Worm (Caenorhabditis elegans) whole organism, L3 larva: ENCODE measurements around the gene R11F4.1.

ENCODE experiments used
- R02D3.7 ChIP-seq: fragments of 150-350 bp; optimal IDR thresholded peaks from 2 replicates; lab custom pipeline; 2014; ENCODE audit warnings: missing biosample characterization, missing genetic modification characterization
- ZK546.5 ChIP-seq: sonication (generic microtip); optimal IDR thresholded peaks from 2 replicates; lab custom pipeline; 2017; ENCODE audit warnings: missing biosample characterization, missing genetic modification characterization
- aly-2 ChIP-seq: fragments of 150-350 bp; optimal IDR thresholded peaks from 2 replicates; lab custom pipeline; 2014; ENCODE audit warnings: missing biosample characterization, missing genetic modification characterization
- ama-1 ChIP-seq: fragments of 150-350 bp; optimal IDR thresholded peaks from 2 replicates; lab custom pipeline; 2018
- ceh-28 ChIP-seq: fragments of 150-350 bp; optimal IDR thresholded peaks from 2 replicates; lab custom pipeline; 2014; ENCODE audit warnings: missing biosample characterization, missing genetic modification reagents, missing genetic modification characterization
- ceh-82 ChIP-seq: fragments of 150-350 bp; optimal IDR thresholded peaks from 2 replicates; lab custom pipeline; 2014; ENCODE audit warnings: missing biosample characterization, missing genetic modification characterization
- ceh-9 ChIP-seq: sonication (generic microtip); optimal IDR thresholded peaks from 2 replicates; lab custom pipeline; 2018; ENCODE audit warnings: missing biosample characterization, missing genetic modification characterization
- daf-12 ChIP-seq: fragments of 150-350 bp; optimal IDR thresholded peaks from 2 replicates; lab custom pipeline; 2014; ENCODE audit warnings: missing biosample characterization, missing genetic modification reagents, missing genetic modification characterization
- egl-27 ChIP-seq: sonication (generic microtip); optimal IDR thresholded peaks from 4 replicates; lab custom pipeline; 2017; ENCODE audit warnings: missing biosample characterization, missing genetic modification reagents, missing genetic modification characterization
- egl-5 ChIP-seq: fragments of 150-350 bp; optimal IDR thresholded peaks from 2 replicates; lab custom pipeline; 2017; ENCODE audit warnings: missing biosample characterization, missing genetic modification reagents, missing genetic modification characterization, inconsistent platforms
- elt-2 ChIP-seq: sonication (generic microtip); optimal IDR thresholded peaks from 2 replicates; lab custom pipeline; 2016; ENCODE audit warnings: missing genetic modification reagents, mild to moderate bottlenecking, missing genetic modification characterization, missing compliant biosample characterization
- elt-3 ChIP-seq, 3 experiments: fragments of 150-350 bp in 1 of 3; sonication (generic microtip) in 2 of 3; optimal IDR thresholded peaks; 2 replicates in 2 of 3; 4 replicates in 1 of 3; lab custom pipeline; 2014 to 2017; ENCODE audit warnings: missing biosample characterization in 3 of 3, missing genetic modification characterization in 3 of 3
- eor-1 ChIP-seq, 2 experiments: fragments of 150-350 bp; optimal IDR thresholded peaks; 2 replicates each; lab custom pipeline; 2014 to 2018; ENCODE audit warnings: missing biosample characterization in 2 of 2, missing genetic modification characterization in 2 of 2
- fkh-10 ChIP-seq: sonication (generic microtip); optimal IDR thresholded peaks from 2 replicates; lab custom pipeline; 2017; ENCODE audit warnings: missing biosample characterization, missing genetic modification reagents, missing genetic modification characterization
- fos-1 ChIP-seq: fragments of 150-350 bp; optimal IDR thresholded peaks from 2 replicates; lab custom pipeline; 2014; ENCODE audit warnings: missing biosample characterization, missing genetic modification characterization
- lin-15B ChIP-seq: fragments of 150-350 bp; optimal IDR thresholded peaks from 2 replicates; lab custom pipeline; 2014; ENCODE audit warnings: missing biosample characterization, missing genetic modification characterization
- lin-39 ChIP-seq: fragments of 150-350 bp; optimal IDR thresholded peaks from 2 replicates; lab custom pipeline; 2018; ENCODE audit warnings: missing biosample characterization, missing genetic modification reagents, missing genetic modification characterization
- lsy-12 ChIP-seq: sonication (generic microtip); optimal IDR thresholded peaks from 2 replicates; lab custom pipeline; 2016; ENCODE audit warnings: mild to moderate bottlenecking, missing genetic modification characterization, missing compliant biosample characterization
- mdl-1 ChIP-seq: fragments of 150-350 bp; optimal IDR thresholded peaks from 2 replicates; lab custom pipeline; 2014; ENCODE audit warnings: missing biosample characterization, missing genetic modification characterization
- mml-1 ChIP-seq: fragments of 150-350 bp; sonication (generic microtip); optimal IDR thresholded peaks from 3 replicates; lab custom pipeline; 2014; ENCODE audit warnings: missing biosample characterization, missing genetic modification characterization
- nfya-1 ChIP-seq: sonication (generic microtip); optimal IDR thresholded peaks from 2 replicates; lab custom pipeline; 2017; ENCODE audit warnings: missing genetic modification characterization, mild to moderate bottlenecking, missing compliant biosample characterization, antibody characterized with exemption, moderate library complexity; ENCODE audit not compliant: insufficient read depth
- nhr-11 ChIP-seq: fragments of 150-350 bp; optimal IDR thresholded peaks from 2 replicates; lab custom pipeline; 2014; ENCODE audit warnings: missing biosample characterization, missing genetic modification characterization
- nhr-12 ChIP-seq: fragments of 150-350 bp; optimal IDR thresholded peaks from 2 replicates; lab custom pipeline; 2014; ENCODE audit warnings: missing biosample characterization, missing genetic modification characterization
- nhr-23 ChIP-seq: fragments of 150-350 bp; optimal IDR thresholded peaks from 2 replicates; lab custom pipeline; 2014; ENCODE audit warnings: missing biosample characterization, missing genetic modification reagents, missing genetic modification characterization
- nhr-237 ChIP-seq: fragments of 150-350 bp; optimal IDR thresholded peaks from 2 replicates; lab custom pipeline; 2014; ENCODE audit warnings: missing biosample characterization, missing genetic modification characterization
- nhr-25 ChIP-seq: sonication (generic microtip); optimal IDR thresholded peaks from 2 replicates; lab custom pipeline; 2017; ENCODE audit warnings: missing biosample characterization, missing genetic modification characterization
- nhr-28 ChIP-seq: fragments of 150-350 bp; optimal IDR thresholded peaks from 2 replicates; lab custom pipeline; 2014; ENCODE audit warnings: missing biosample characterization, missing genetic modification characterization
- nhr-43 ChIP-seq: sonication (generic microtip); optimal IDR thresholded peaks from 2 replicates; lab custom pipeline; 2016; ENCODE audit warnings: mild to moderate bottlenecking, missing genetic modification characterization, missing compliant biosample characterization; ENCODE audit not compliant: poor library complexity, severe bottlenecking
- nhr-67 ChIP-seq: fragments of 150-350 bp; optimal IDR thresholded peaks from 2 replicates; lab custom pipeline; 2014; ENCODE audit warnings: missing biosample characterization, missing genetic modification characterization
- nhr-76 ChIP-seq: fragments of 150-350 bp; sonication (generic microtip); optimal IDR thresholded peaks from 5 replicates; lab custom pipeline; 2014; ENCODE audit warnings: missing biosample characterization, missing genetic modification characterization
- pqm-1 ChIP-seq: fragments of 150-350 bp; optimal IDR thresholded peaks from 2 replicates; lab custom pipeline; 2017; ENCODE audit warnings: missing biosample characterization, missing genetic modification characterization, inconsistent platforms
- sea-2 ChIP-seq: fragments of 150-350 bp; sonication (generic microtip); optimal IDR thresholded peaks from 4 replicates; lab custom pipeline; 2014; ENCODE audit warnings: missing biosample characterization, missing genetic modification reagents, missing genetic modification characterization
- tbx-2 ChIP-seq: sonication (generic microtip); optimal IDR thresholded peaks from 2 replicates; lab custom pipeline; 2016; ENCODE audit warnings: mild to moderate bottlenecking, missing genetic modification characterization, missing compliant biosample characterization
- unc-39 ChIP-seq: sonication (generic microtip); optimal IDR thresholded peaks from 4 replicates; lab custom pipeline; 2017; ENCODE audit warnings: missing biosample characterization, missing genetic modification characterization
- unc-62 ChIP-seq: fragments of 150-350 bp; sonication (generic microtip); optimal IDR thresholded peaks from 4 replicates; lab custom pipeline; 2014; ENCODE audit warnings: missing biosample characterization, missing genetic modification reagents, missing genetic modification characterization
- ztf-11 ChIP-seq: fragments of 150-350 bp; optimal IDR thresholded peaks from 2 replicates; lab custom pipeline; 2014; ENCODE audit warnings: missing biosample characterization, missing genetic modification characterization
- ztf-4 ChIP-seq: fragments of 150-350 bp; optimal IDR thresholded peaks from 2 replicates; lab custom pipeline; 2014; ENCODE audit warnings: missing biosample characterization, missing genetic modification characterization

Gene R11F4.1

ce11 chrII:4092502-4092901 is 772 bp downstream of the R11F4.1 start:
- TF ChIP-seq pqm-1 (tag; lab: Kevin White, UChicago) (no peak), ama-1 (peak; percentile 10)

ce11 chrII:4094030-4094846 is 2.5 kb downstream of the R11F4.1 start:
- TF ChIP-seq daf-12 (tag; lab: Kevin White, UChicago) (no peak), unc-39 (no peak), eor-1 (tag; optimal IDR thresholded peaks at IDR 0.05; lab: Kevin White, UChicago) (no peak), ztf-11 (tag; lab: Kevin White, UChicago) (no peak), nhr-11 (tag; lab: Kevin White, UChicago) (no peak), pqm-1 (tag; lab: Kevin White, UChicago) (no peak), ama-1 (no peak), elt-3 (tag; optimal IDR thresholded peaks at IDR 0.05; lab: Kevin White, UChicago) (no peak), nhr-25 (tag; lab: Kevin White, UChicago) (no peak), nhr-43 (tag; lab: Kevin White, UChicago) (peak; percentile 60), ZK546.5 (tag; lab: Kevin White, UChicago) (no peak), ceh-82 (no peak), lin-15B (tag; lab: Kevin White, UChicago) (no peak), sea-2 (GFP tag; lab: Kevin White, UChicago) (no peak), nhr-76 (tag; lab: Kevin White, UChicago) (no peak), aly-2 (tag; lab: Kevin White, UChicago) (no peak), egl-5 (tag; lab: Kevin White, UChicago) (no peak), lin-39 (no peak), egl-27 (tag; lab: Kevin White, UChicago) (no peak), fkh-10 (no peak), mml-1 (tag; lab: Kevin White, UChicago) (no peak), ceh-28 (tag; lab: Kevin White, UChicago) (no peak), elt-2 (tag; lab: Kevin White, UChicago) (no peak), R02D3.7 (no peak), nhr-23 (tag; lab: Kevin White, UChicago) (peak; percentile 43), nhr-28 (tag; lab: Kevin White, UChicago) (no peak), nfya-1 (tag; lab: Kevin White, UChicago) (peak; percentile 64), mdl-1 (tag; lab: Kevin White, UChicago) (no peak), nhr-67 (no peak), nhr-12 (tag; lab: Kevin White, UChicago) (no peak), lsy-12 (tag; lab: Kevin White, UChicago) (peak; percentile 4), nhr-237 (no peak), ztf-4 (tag; lab: Kevin White, UChicago) (no peak)

- TF ChIP-seq fos-1 (tag; lab: Kevin White, UChicago) (no peak), nhr-23 (tag; lab: Kevin White, UChicago) (no peak), tbx-2 (no peak), ceh-28 (tag; lab: Kevin White, UChicago) (no peak), unc-39 (no peak), mdl-1 (tag; lab: Kevin White, UChicago) (no peak), ceh-9 (no peak), egl-5 (tag; lab: Kevin White, UChicago) (no peak), unc-62 (GFP tag; lab: Kevin White, UChicago) (no peak), lsy-12 (tag; lab: Kevin White, UChicago) (no peak), nhr-28 (tag; lab: Kevin White, UChicago) (no peak), nhr-67 (no peak), nhr-25 (tag; lab: Kevin White, UChicago) (no peak), fkh-10 (no peak), ZK546.5 (tag; lab: Kevin White, UChicago) (no peak), nhr-12 (tag; lab: Kevin White, UChicago) (no peak), daf-12 (tag; lab: Kevin White, UChicago) (no peak)
Observed at ce11 chrII:4098759-4099158, 7.0 kb downstream of the R11F4.1 start.
